Worm (Caenorhabditis elegans) whole organism, L4 larva: ENCODE results near the gene vps-35.

Experiments used
- ces-1 ChIP-seq: fragments of 150-350 bp; sonication (generic microtip); optimal IDR thresholded peaks from 4 replicates; lab custom pipeline; 2014; ENCODE audit warnings: missing biosample characterization, missing genetic modification reagents, missing genetic modification characterization
- hif-1 ChIP-seq, 2 experiments: sonication (generic microtip); optimal IDR thresholded peaks; 2 replicates each; lab custom pipeline; 2016 to 2017; ENCODE audit warnings: missing compliant biosample characterization in 2 of 2, missing genetic modification characterization in 2 of 2, missing genetic modification reagents in 2 of 2, missing genotype in 2 of 2, mild to moderate bottlenecking in 1 of 2
- nhr-28 ChIP-seq: fragments of 150-350 bp; optimal IDR thresholded peaks from 2 replicates; lab custom pipeline; 2014; ENCODE audit warnings: missing biosample characterization, missing genetic modification characterization
- zag-1 ChIP-seq: fragments of 150-350 bp; optimal IDR thresholded peaks from 2 replicates; lab custom pipeline; 2014; ENCODE audit warnings: missing biosample characterization, missing genetic modification characterization

ce11 chrII:5895870-5896269 lies 11.7 kb upstream of the vps-35 start, which contains the start of gene F59G1.4:
- TF ChIP-seq zag-1 (tag; lab: Kevin White, UChicago) (no peak), hif-1 (tag; optimal IDR thresholded peaks at IDR 0.05; lab: Kevin White, UChicago) (no peak), ces-1 (GFP tag; lab: Kevin White, UChicago) (no peak), nhr-28 (tag; lab: Kevin White, UChicago) (no peak)
